Worm (Caenorhabditis elegans) whole organism, L1 larva: ENCODE results near the gene F21G4.5.
A peak's percentile ranks its signal among the peaks of the same experiment; 100 is the strongest.

Source experiments
- Y116A8C.19 ChIP-seq: sonication (generic microtip); optimal IDR thresholded peaks from 2 replicates; lab custom pipeline; 2016; ENCODE audit warnings: missing compliant biosample characterization, missing genetic modification characterization, borderline replicate concordance
- aha-1 ChIP-seq: fragments of 150-350 bp; optimal IDR thresholded peaks from 2 replicates; lab custom pipeline; 2014; ENCODE audit warnings: missing biosample characterization, missing genetic modification characterization
- ama-1 ChIP-seq: fragments of 150-350 bp; optimal IDR thresholded peaks from 2 replicates; lab custom pipeline; 2014
- blmp-1 ChIP-seq: fragments of 150-350 bp; optimal IDR thresholded peaks from 2 replicates; lab custom pipeline; 2014; ENCODE audit warnings: missing biosample characterization, missing genetic modification characterization
- ceh-8 ChIP-seq: fragments of 200-800 bp; sonication (Bioruptor generic); optimal IDR thresholded peaks from 2 replicates; lab custom pipeline; 2018; ENCODE audit warnings: mild to moderate bottlenecking, missing genetic modification characterization, moderate library complexity, missing compliant biosample characterization
- ces-1 ChIP-seq: fragments of 150-350 bp; optimal IDR thresholded peaks from 2 replicates; lab custom pipeline; 2014; ENCODE audit warnings: missing biosample characterization, missing genetic modification reagents, missing genetic modification characterization
- dpl-1 ChIP-seq, 3 experiments: fragments of 150-350 bp in 2 of 3; sonication (generic microtip) in 1 of 3; optimal IDR thresholded peaks; 2 replicates each; lab custom pipeline; 2014 to 2017; ENCODE audit warnings: missing biosample characterization in 3 of 3, missing genetic modification characterization in 3 of 3, missing genetic modification reagents in 3 of 3
- dsc-1 ChIP-seq: sonication (generic microtip); optimal IDR thresholded peaks from 2 replicates; lab custom pipeline; 2016; ENCODE audit warnings: mild to moderate bottlenecking, missing genetic modification characterization, missing compliant biosample characterization
- efl-1 ChIP-seq, 4 experiments: fragments of 150-350 bp; optimal IDR thresholded peaks in 3 of 4; peaks in 1 of 4; 1 replicate in 1 of 4; 2 replicates in 3 of 4; lab custom pipeline; 2014; ENCODE audit warnings: missing biosample characterization in 2 of 4, missing genetic modification characterization in 2 of 4, missing genetic modification reagents in 2 of 4
- efl-3 ChIP-seq: fragments of 200-800 bp; sonication (Bioruptor generic); optimal IDR thresholded peaks from 2 replicates; lab custom pipeline; 2018; ENCODE audit warnings: mild to moderate bottlenecking, missing genetic modification characterization, missing compliant biosample characterization
- elt-2 ChIP-seq: sonication (generic microtip); optimal IDR thresholded peaks from 2 replicates; lab custom pipeline; 2016; ENCODE audit warnings: missing genetic modification characterization, mild to moderate bottlenecking, inconsistent platforms, missing compliant biosample characterization, missing genetic modification reagents
- fkh-10 ChIP-seq: sonication (generic microtip); optimal IDR thresholded peaks from 2 replicates; lab custom pipeline; 2017; ENCODE audit warnings: missing biosample characterization, missing genetic modification reagents, missing genetic modification characterization
- fkh-8 ChIP-seq: sonication (generic microtip); optimal IDR thresholded peaks from 2 replicates; lab custom pipeline; 2016; ENCODE audit warnings: mild to moderate bottlenecking, missing genetic modification characterization, missing compliant biosample characterization
- grh-1 ChIP-seq: fragments of 200-800 bp; sonication (Bioruptor generic); IDR thresholded peaks from 2 replicates; pipeline ENCODE4 v1.3.6; 2022; ENCODE audit warnings: missing genetic modification reagents, missing genetic modification characterization, missing compliant biosample characterization
- hlh-17 ChIP-seq: fragments of 200-800 bp; sonication (Bioruptor generic); optimal IDR thresholded peaks from 2 replicates; lab custom pipeline; 2018; ENCODE audit warnings: missing genetic modification characterization, mild to moderate bottlenecking, missing compliant biosample characterization, moderate library complexity, borderline replicate concordance
- irx-1 ChIP-seq: sonication (generic microtip); optimal IDR thresholded peaks from 2 replicates; lab custom pipeline; 2016; ENCODE audit warnings: missing genetic modification characterization, missing compliant biosample characterization
- isw-1 ChIP-seq: fragments of 200-800 bp; sonication (Bioruptor generic); IDR thresholded peaks from 2 replicates; pipeline ENCODE4 v1.3.6; 2022; ENCODE audit warnings: missing genetic modification characterization, missing compliant biosample characterization
- jun-1 ChIP-seq: fragments of 150-350 bp; optimal IDR thresholded peaks from 2 replicates; lab custom pipeline; 2014; ENCODE audit warnings: missing biosample characterization, missing genetic modification reagents, missing genetic modification characterization
- lin-35 ChIP-seq, 2 experiments: fragments of 150-350 bp; optimal IDR thresholded peaks; 2 replicates each; lab custom pipeline; 2014; ENCODE audit warnings: missing biosample characterization in 2 of 2, missing genetic modification characterization in 2 of 2, missing genetic modification reagents in 2 of 2
- lin-39 ChIP-seq: fragments of 150-350 bp; optimal IDR thresholded peaks from 2 replicates; lab custom pipeline; 2014; ENCODE audit warnings: missing biosample characterization, missing genetic modification reagents, missing genetic modification characterization
- lir-3 ChIP-seq: sonication (generic microtip); optimal IDR thresholded peaks from 2 replicates; lab custom pipeline; 2016; ENCODE audit warnings: mild to moderate bottlenecking, missing genetic modification characterization, moderate library complexity, missing compliant biosample characterization; ENCODE audit not compliant: poor library complexity
- lsy-2 ChIP-seq, 2 experiments: fragments of 150-350 bp; optimal IDR thresholded peaks; 2 replicates each; lab custom pipeline; 2014; ENCODE audit warnings: missing biosample characterization in 2 of 2, missing genetic modification characterization in 2 of 2
- mab-9 ChIP-seq: fragments of 200-800 bp; sonication (Bioruptor generic); IDR thresholded peaks from 2 replicates; pipeline ENCODE4 v1.3.6; 2022; ENCODE audit warnings: missing genetic modification reagents, missing genetic modification characterization, missing compliant biosample characterization
- mdl-1 ChIP-seq, 2 experiments: fragments of 150-350 bp; optimal IDR thresholded peaks; 2 replicates each; lab custom pipeline; 2014 to 2017; ENCODE audit warnings: missing biosample characterization in 2 of 2, missing genetic modification characterization in 2 of 2, inconsistent platforms in 1 of 2
- mep-1 ChIP-seq: fragments of 150-350 bp; optimal IDR thresholded peaks from 2 replicates; lab custom pipeline; 2014; ENCODE audit warnings: missing biosample characterization, missing genetic modification characterization
- nhr-19 ChIP-seq: fragments of 200-800 bp; sonication (Bioruptor generic); conservative IDR thresholded peaks from 2 replicates; pipeline ENCODE4 v1.3.6; 2022; ENCODE audit warnings: missing genetic modification characterization, missing compliant biosample characterization
- nhr-28 ChIP-seq: fragments of 150-350 bp; optimal IDR thresholded peaks from 2 replicates; lab custom pipeline; 2014; ENCODE audit warnings: missing biosample characterization, missing genetic modification characterization
- nhr-47 ChIP-seq: sonication (generic microtip); optimal IDR thresholded peaks from 2 replicates; lab custom pipeline; 2016; ENCODE audit warnings: mild to moderate bottlenecking, missing genetic modification characterization, moderate library complexity, missing compliant biosample characterization
- nhr-71 ChIP-seq: sonication (generic microtip); optimal IDR thresholded peaks from 2 replicates; lab custom pipeline; 2016; ENCODE audit warnings: mild to moderate bottlenecking, missing genetic modification characterization, moderate library complexity, missing compliant biosample characterization
- nhr-77 ChIP-seq: fragments of 150-350 bp; optimal IDR thresholded peaks from 2 replicates; lab custom pipeline; 2014; ENCODE audit warnings: missing biosample characterization, missing genetic modification characterization
- nhr-90 ChIP-seq: sonication (generic microtip); optimal IDR thresholded peaks from 2 replicates; lab custom pipeline; 2016; ENCODE audit warnings: mild to moderate bottlenecking, missing genetic modification characterization, missing compliant biosample characterization; ENCODE audit not compliant: poor library complexity
- pqm-1 ChIP-seq: sonication (generic microtip); optimal IDR thresholded peaks from 3 replicates; lab custom pipeline; 2017; ENCODE audit warnings: missing biosample characterization, missing genetic modification characterization
- rnt-1 ChIP-seq: sonication (generic microtip); optimal IDR thresholded peaks from 2 replicates; lab custom pipeline; 2016; ENCODE audit warnings: mild to moderate bottlenecking, missing genetic modification characterization, moderate library complexity, missing compliant biosample characterization
- snu-23 ChIP-seq: sonication (generic microtip); optimal IDR thresholded peaks from 2 replicates; lab custom pipeline; 2016; ENCODE audit warnings: missing genetic modification characterization, missing compliant biosample characterization
- sox-4 ChIP-seq: sonication (generic microtip); optimal IDR thresholded peaks from 2 replicates; lab custom pipeline; 2016; ENCODE audit warnings: missing genetic modification characterization, missing compliant biosample characterization
- unc-30 ChIP-seq: sonication (generic microtip); optimal IDR thresholded peaks from 2 replicates; lab custom pipeline; 2017; ENCODE audit warnings: missing biosample characterization, missing genetic modification characterization
- unc-98 ChIP-seq: fragments of 200-800 bp; sonication (Bioruptor generic); IDR thresholded peaks from 2 replicates; pipeline ENCODE4 v1.3.6; 2022; ENCODE audit warnings: missing genetic modification characterization, missing compliant biosample characterization
- zag-1 ChIP-seq: fragments of 150-350 bp; optimal IDR thresholded peaks from 2 replicates; lab custom pipeline; 2014; ENCODE audit warnings: missing biosample characterization, missing genetic modification characterization
- ztf-11 ChIP-seq, 2 experiments: sonication (generic microtip); optimal IDR thresholded peaks; 2 replicates each; lab custom pipeline; 2016 to 2017; ENCODE audit warnings: missing genetic modification characterization in 2 of 2, missing biosample characterization in 1 of 2, missing compliant biosample characterization in 1 of 2

F21G4.5 gene

ce11 chrX:9899426-9900131 is 6.4 kb upstream of the F21G4.5 start, which contains the start of gene phf-34 (continued):
- TF ChIP-seq fkh-8 (peak; percentile 63), ama-1 (lab: Kevin White, UChicago) (no peak)
- TF ChIP-seq, all 84 proteins: peak for 25

DNA sequence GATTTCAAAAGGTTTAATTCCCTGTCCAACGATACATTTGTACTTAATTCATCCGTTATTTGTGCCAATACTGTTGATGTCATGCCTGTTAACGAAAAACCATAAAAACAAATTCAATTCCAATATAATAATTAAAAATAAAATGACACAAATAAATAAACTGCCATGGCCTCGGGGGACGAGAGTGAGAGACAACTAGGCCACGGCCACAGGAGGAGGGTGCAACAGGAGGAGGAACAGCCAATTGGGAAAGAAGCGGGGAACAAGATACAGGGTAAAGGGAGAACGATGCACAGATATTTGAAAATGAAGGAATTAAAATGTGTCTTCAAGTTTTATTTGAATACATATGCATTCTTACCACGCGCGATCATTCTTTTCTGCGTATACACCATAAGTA is 11.4 kb downstream of the F21G4.5 start, which contains the start of gene F21G4.6:
Gene F21G4.6, minus strand, starts transcription at position 87 of the 400 bp plus-strand sequence.
- no peak for TF ChIP-seq nhr-28
- TF ChIP-seq mab-9 (GFP tag; lab: Robert Waterston, UW), result no peak
- peak; percentile 56 for TF ChIP-seq rnt-1
- no peak for TF ChIP-seq nhr-71
- no peak for TF ChIP-seq snu-23 (GFP tag; lab: Kevin White, UChicago)
- no peak for TF ChIP-seq ceh-8 (GFP tag; lab: Kevin White, UChicago)
- no peak for TF ChIP-seq mep-1 (tag; lab: Kevin White, UChicago)
- TF ChIP-seq, all 84 proteins: peak for 1

DNA sequence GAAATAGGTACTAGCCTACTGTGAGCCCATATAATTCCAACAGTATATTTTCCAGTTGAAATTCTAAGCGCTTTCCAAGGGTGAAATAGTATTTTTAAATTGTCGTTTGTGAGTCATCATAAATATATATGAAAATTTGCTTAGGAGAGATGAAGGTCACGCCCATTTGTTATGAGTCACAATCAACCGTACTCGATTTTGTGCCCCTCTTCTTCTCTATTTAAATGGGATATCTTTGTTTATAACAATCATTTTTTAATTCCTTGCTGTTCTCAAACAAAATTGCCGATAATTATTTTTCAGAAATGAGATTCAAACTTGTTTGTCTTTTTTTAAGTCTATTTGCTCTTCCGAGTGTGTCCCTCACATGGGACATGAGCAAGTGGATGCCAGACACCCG is 13.1 kb downstream of the F21G4.5 start, which contains the start of gene folr-1:
Gene folr-1, plus strand, starts transcription at position 301 of the 400 bp plus-strand sequence.
- no peak for TF ChIP-seq ceh-8 (GFP tag; lab: Kevin White, UChicago)
- TF ChIP-seq pqm-1 (tag; lab: Kevin White, UChicago), result no peak
- TF ChIP-seq unc-30 (tag; lab: Kevin White, UChicago), result no peak
- no peak for TF ChIP-seq sox-4 (tag; lab: Kevin White, UChicago)
- TF ChIP-seq unc-98, result no peak
- no peak for TF ChIP-seq lin-35 (GFP tag; optimal IDR thresholded peaks at IDR 0.05; lab: Kevin White, UChicago)
- TF ChIP-seq grh-1 (GFP tag; lab: Robert Waterston, UW), result no peak
- no peak for TF ChIP-seq jun-1 (tag; lab: Kevin White, UChicago)
- TF ChIP-seq fkh-8, result no peak
- no peak for TF ChIP-seq nhr-71
- no peak for TF ChIP-seq snu-23 (GFP tag; lab: Kevin White, UChicago)
- TF ChIP-seq aha-1 (tag; lab: Kevin White, UChicago), result no peak
- TF ChIP-seq efl-3, result no peak
- TF ChIP-seq zag-1 (tag; lab: Kevin White, UChicago), result no peak

ce11 chrX:9921257-9921656 is 15.3 kb downstream of the F21G4.5 start, which contains the start of gene C17G1.2:
TSS of gene C17G1.2 (plus strand) at chrX:9921557.
- no peak for TF ChIP-seq efl-1 (optimal IDR thresholded peaks at IDR 0.05; lab: Kevin White, UChicago)
- TF ChIP-seq efl-1 (GFP tag; optimal IDR thresholded peaks at IDR 0.05 in 1 of 2; lab: Kevin White, UChicago), result peak in 1 of 2 experiments; percentile 3
- TF ChIP-seq jun-1 (tag; lab: Kevin White, UChicago), result no peak

- peak; percentile 45 for TF ChIP-seq elt-2 (tag; lab: Kevin White, UChicago)
- no peak for TF ChIP-seq nhr-90 (tag; lab: Kevin White, UChicago)
These were observed 19.0 kb downstream of the F21G4.5 start, which contains the start of gene ugt-23 for ce11 chrX:9924962-9925361. TSS of gene ugt-23 (minus strand) at chrX:9925173.

DNA sequence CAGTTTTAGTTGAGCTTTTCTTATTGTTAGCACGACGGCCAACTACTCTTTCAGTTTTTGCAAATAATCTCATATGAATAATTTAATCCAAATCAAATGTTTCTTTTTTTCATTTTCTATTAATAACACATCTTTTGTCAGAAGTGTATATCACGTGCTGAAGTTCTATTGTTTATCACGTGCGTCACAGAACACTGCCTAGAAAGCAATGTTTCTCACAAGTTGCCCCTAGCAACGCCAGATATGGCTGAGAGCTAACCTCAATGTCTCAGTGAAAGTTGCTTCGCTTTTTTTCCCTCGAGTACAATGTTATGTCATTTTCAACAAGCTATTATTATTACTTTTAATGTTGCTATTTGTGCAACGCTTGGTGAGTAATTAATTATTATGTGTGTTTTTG is 22.1 kb downstream of the F21G4.5 start:
- TF ChIP-seq lir-3 (tag; lab: Kevin White, UChicago) (no peak), mdl-1 (tag; optimal IDR thresholded peaks at IDR 0.05; lab: Kevin White, UChicago) (no peak), lsy-2 (tag; optimal IDR thresholded peaks at IDR 0.05; lab: Kevin White, UChicago) (no peak), dsc-1 (tag; lab: Kevin White, UChicago) (peak; percentile 75), hlh-17 (GFP tag; lab: Kevin White, UChicago) (no peak), snu-23 (GFP tag; lab: Kevin White, UChicago) (no peak), nhr-47 (tag; lab: Kevin White, UChicago) (peak; percentile 57), nhr-19 (GFP tag; lab: Robert Waterston, UW) (no peak), unc-98 (no peak), nhr-90 (tag; lab: Kevin White, UChicago) (no peak), jun-1 (tag; lab: Kevin White, UChicago) (no peak), nhr-77 (tag; lab: Kevin White, UChicago) (no peak), ces-1 (GFP tag; lab: Kevin White, UChicago) (no peak), lin-35 (GFP tag; optimal IDR thresholded peaks at IDR 0.05; lab: Kevin White, UChicago) (no peak), lin-39 (no peak), isw-1 (GFP tag; lab: Robert Waterston, UW) (no peak), fkh-10 (GFP tag; lab: Kevin White, UChicago) (peak; percentile 8), sox-4 (tag; lab: Kevin White, UChicago) (peak; percentile 62), dpl-1 (GFP tag; optimal IDR thresholded peaks at IDR 0.05; lab: Kevin White, UChicago) (no peak), irx-1 (no peak), Y116A8C.19 (tag; lab: Kevin White, UChicago) (no peak), blmp-1 (tag; lab: Kevin White, UChicago) (no peak), ztf-11 (tag; optimal IDR thresholded peaks at IDR 0.05; lab: Kevin White, UChicago) (no peak)
